Worm (Caenorhabditis elegans): ENCODE data around the gene F59B2.15.

DNA sequence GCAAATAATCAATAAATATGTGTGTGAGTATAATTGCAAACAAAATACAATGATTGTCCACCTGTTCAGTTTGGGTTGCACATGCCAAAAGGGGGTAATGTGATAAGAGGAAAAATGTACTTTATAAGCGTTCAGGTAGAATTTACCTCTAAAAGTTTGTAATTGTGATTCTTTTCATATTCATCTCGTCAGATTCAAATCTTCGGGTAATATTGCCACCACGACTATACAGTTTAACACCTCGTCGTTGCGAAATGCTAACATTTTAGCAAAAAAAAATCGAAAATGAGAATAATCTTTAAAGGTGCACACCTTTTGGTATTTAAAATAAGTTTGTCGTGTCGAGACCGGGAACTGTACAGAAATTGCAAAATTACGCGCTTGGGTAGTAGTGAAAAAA, 40.8 kb upstream of the F59B2.15 start, which contains the start of gene nac-2:
- TF ChIP-seq hmg-4 (GFP tag; optimal IDR thresholded peaks at IDR 0.05) (no peak), ama-1 (optimal IDR thresholded peaks at IDR 0.05) (no peak), flt-1 (GFP tag; IDR thresholded peaks at IDR 0.05) (no peak), hnd-1 (tag; optimal IDR thresholded peaks at IDR 0.05) (no peak), hmbx-1 (tag; optimal IDR thresholded peaks at IDR 0.05) (no peak), aly-1 (tag; optimal IDR thresholded peaks at IDR 0.05) (no peak), B0310.2 (tag; optimal IDR thresholded peaks at IDR 0.05) (no peak), tbx-37 (GFP tag; conservative IDR thresholded peaks at IDR 0.05) (no peak), sea-1 (GFP tag; conservative IDR thresholded peaks at IDR 0.05) (no peak), tra-4 (tag; optimal IDR thresholded peaks at IDR 0.05) (no peak)
